Worm (Caenorhabditis elegans): ENCODE data around the gene C54E10.3.

C54E10.3 gene

DNA sequence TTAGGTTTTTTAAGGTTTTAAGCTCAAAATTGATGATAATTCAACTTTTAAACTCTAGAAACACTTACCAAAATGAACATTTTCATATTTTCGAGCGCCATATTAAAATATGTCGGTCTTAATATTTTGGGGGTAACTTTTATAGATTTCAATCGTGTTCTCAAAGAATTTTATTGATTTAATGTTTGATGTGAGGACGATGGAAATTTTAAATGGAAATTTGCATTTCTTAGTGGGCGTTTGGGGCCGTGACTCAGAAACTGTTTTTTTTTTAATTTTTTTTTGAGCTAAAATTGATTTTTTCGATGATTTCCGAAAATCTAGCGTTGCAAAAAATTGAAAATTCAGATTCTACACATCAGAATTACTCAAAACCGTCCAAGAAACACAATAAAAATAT, 7.5 kb upstream of the C54E10.3 start, which contains the start of gene C54E10.10:
Gene C54E10.10 (minus strand): TSS at position 101 of the 400 bp plus-strand sequence.
- TF ChIP-seq unc-62 (GFP tag; optimal IDR thresholded peaks at IDR 0.05) = no peak

DNA sequence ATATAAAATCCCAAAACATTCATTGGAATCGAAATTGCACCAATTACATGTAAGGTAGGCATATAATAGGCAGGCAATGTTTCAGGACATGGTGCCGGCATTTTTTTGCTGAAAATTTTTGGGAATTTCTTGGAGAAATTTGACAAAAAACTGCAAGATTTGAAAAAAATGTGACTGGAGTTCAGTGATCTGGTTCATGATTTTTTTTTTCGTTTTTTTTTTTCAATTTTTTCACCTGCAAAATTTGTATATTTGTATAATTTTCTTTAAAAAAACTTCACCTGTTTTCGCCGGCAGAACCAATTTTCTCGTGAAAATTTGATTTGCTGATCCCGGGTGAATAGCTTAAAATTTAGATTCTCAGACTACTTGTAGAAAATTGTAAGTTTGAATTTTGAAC, 4.4 kb upstream of the C54E10.3 start, which contains the start of gene sri-10:
Gene sri-10 (minus strand): TSS at position 101 of the 400 bp plus-strand sequence.
- no peak for TF ChIP-seq unc-62 (GFP tag; optimal IDR thresholded peaks at IDR 0.05)

- TF ChIP-seq unc-62 (GFP tag; optimal IDR thresholded peaks at IDR 0.05) = no peak
Measured at ce11 chrV:18808621-18809020, 2.2 kb upstream of the C54E10.3 start, which contains the start of gene C54E10.6. Gene C54E10.6, minus strand, starts transcription at chrV:18808729.

DNA sequence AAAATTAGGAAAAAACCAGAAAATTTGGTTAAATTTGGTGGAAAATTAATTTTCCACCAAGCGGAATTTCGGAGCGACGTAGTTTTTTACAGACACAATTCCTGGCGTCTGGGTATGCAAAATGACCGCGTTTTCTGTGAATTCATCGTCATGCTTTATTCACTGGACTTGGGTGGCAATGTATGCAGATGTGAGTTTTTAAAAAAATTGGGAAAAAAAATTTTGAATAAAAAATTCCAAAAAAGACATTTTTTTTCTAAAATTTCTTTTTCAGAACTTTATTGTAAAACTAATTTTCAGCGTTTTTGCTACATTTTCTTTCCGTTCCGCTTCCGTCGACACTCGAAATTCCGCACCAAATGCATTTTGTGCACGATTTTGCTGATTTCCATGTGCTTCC, 555 bp downstream of the C54E10.3 start, which contains the start of gene C54E10.7:
Gene C54E10.7 (plus strand): TSS at position 301 of the 400 bp plus-strand sequence.
- no peak for TF ChIP-seq unc-62 (GFP tag; optimal IDR thresholded peaks at IDR 0.05)

- TF ChIP-seq unc-62 (GFP tag; optimal IDR thresholded peaks at IDR 0.05) = no peak
Measured at ce11 chrV:18819643-18820042, 8.8 kb downstream of the C54E10.3 start, which contains the start of gene ncs-5. Gene ncs-5, plus strand, starts transcription at chrV:18819766.

DNA sequence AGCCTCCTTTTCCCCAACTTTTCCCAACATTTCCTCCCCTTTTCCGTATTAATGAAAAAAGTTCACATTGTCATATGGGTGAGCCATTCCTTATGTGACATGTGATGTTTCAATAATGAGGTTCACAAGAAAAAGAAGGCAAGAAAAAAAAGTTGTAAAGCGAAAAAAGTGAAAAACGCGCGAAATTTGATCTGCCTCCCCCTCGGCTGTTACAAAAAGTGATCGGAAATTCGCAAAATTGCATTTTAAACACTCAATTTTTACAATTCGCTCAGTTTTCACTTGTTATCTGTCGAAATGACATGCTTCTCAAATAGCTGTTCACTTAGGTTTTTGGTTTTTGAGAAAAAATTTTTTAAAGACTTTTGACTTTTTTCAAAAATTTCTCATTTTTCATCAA, 10.8 kb downstream of the C54E10.3 start:
- no peak for TF ChIP-seq unc-62 (GFP tag; optimal IDR thresholded peaks at IDR 0.05)

DNA sequence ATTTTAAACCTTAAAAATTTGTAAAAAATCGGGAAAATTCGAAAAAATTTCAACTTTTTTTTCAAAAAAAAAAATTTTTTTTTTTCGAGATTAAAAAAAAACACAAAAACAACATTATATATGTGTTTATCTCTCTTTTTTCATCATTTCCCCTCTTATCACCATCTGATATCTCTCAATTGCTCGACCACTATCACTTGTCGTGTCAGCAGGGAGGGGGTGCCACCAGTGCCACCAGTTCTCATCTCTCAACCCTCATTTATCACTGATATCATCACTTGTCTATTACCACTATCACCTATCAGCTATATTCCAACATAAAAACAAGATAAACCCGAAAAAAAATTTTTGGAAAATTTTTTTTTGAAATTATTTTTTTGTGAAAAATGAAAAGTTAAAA, 15.6 kb downstream of the C54E10.3 start:
- TF ChIP-seq unc-62 (GFP tag; optimal IDR thresholded peaks at IDR 0.05) = no peak

- TF ChIP-seq unc-62 (GFP tag; optimal IDR thresholded peaks at IDR 0.05) = no peak
Measured at ce11 chrV:18827374-18827773, 16.6 kb downstream of the C54E10.3 start.

ce11 chrV:18837125-18837524, 26.3 kb downstream of the C54E10.3 start, which contains the start of gene cyp-33D3:
Gene cyp-33D3, minus strand, starts transcription at chrV:18837225.
- no peak for TF ChIP-seq unc-62 (GFP tag; optimal IDR thresholded peaks at IDR 0.05)

- TF ChIP-seq unc-62 (GFP tag; optimal IDR thresholded peaks at IDR 0.05) = no peak
Measured at ce11 chrV:18838799-18839354, 28.1 kb downstream of the C54E10.3 start, which contains the start of gene nhr-65. Gene nhr-65, plus strand, starts transcription at chrV:18839304.

DNA sequence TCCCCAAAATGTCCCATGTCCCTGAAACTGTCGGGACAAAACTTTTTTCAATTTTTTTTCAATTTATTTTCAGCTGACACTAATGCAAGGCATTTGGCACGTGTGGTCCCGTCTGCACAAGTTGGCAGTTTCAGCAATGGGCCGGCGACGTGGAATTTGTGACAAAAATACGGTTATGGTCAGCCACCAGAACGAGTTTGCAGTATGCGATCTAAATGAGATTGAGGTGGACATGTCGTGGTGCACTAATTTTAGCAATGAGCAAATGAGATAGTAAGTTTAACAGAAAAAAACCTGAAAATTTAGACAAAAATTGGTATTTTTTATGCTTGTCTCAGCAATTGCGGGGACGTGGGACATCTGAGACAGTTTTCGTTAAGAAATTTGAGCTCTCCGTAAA, 31.7 kb downstream of the C54E10.3 start:
- no peak for TF ChIP-seq unc-62 (GFP tag; optimal IDR thresholded peaks at IDR 0.05)

ce11 chrV:18846480-18846879, 35.7 kb downstream of the C54E10.3 start, which contains the start of gene nhr-230:
Gene nhr-230, plus strand, starts transcription at chrV:18846780.
- no peak for TF ChIP-seq unc-62 (GFP tag; optimal IDR thresholded peaks at IDR 0.05)

DNA sequence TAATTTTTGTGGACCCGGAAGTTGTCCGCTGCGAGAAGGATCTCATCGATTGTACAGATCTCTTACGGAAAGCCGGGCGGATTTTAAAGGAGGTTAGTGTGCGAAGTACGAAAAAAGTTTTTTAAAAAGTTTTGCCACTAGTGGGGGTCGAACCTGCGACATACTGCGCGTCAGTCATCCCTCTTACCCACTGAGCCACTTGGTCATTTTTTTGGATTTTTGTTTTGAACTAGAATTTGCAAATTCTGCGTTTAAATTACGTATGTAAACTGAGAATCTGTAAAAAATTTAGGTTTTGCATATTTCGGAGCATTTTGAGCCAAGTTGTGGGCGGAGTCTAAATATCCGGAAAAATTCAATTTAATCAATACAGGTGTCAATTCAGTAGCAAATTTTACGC, 37.8 kb downstream of the C54E10.3 start:
- TF ChIP-seq unc-62 (GFP tag; optimal IDR thresholded peaks at IDR 0.05) = no peak

DNA sequence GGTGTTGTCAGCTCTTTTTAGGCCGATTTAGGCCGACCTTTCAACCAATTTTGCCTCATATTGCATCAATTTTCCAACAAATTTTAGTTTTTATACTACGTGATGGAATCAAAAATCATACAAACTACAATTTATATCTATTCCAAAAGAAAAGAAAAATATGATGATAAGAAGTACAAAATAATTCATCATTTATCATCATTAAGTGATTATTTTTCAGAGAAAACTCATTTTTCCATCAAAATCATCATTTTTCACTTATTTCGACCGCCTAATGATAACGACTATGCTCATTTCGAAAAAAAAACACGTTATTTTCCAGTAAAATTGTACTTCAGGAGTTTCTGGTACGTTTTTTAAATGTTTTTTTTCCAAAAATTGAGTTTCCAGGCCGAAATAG, 44.0 kb downstream of the C54E10.3 start:
- no peak for TF ChIP-seq unc-62 (GFP tag; optimal IDR thresholded peaks at IDR 0.05)

DNA sequence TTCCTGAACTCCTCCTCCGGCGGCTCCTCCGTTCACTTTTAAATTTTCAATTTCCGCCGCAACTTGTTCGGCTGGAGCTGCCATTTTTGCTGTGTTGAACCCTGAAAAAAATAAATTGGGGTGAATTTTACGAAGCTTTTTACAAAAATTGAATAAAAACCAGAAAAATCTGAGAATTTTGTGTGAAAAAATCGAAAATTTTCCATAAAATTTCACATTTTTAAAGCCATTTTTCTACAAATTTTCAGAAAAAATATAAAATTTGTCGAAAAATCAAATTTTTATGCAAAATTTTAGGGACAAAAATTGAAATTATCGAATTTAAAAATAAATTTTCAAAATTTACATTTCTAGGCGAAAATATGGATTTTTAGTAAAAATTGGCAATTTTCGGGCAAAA, 48.3 kb downstream of the C54E10.3 start, which contains the start of gene wars-1:
Gene wars-1 (minus strand): TSS at position 101 of the 400 bp plus-strand sequence.
- no peak for TF ChIP-seq unc-62 (GFP tag; optimal IDR thresholded peaks at IDR 0.05)
